Fruit fly (Drosophila melanogaster): Measurements from ENCODE around the gene RhoGAP15B.

RhoGAP15B gene

dm6 chrX:16967415-16967814 is 24.3 kb downstream of the RhoGAP15B start (continued):
- TF ChIP-seq Bteb2 (GFP tag; optimal IDR thresholded peaks at IDR 0.05) (no peak), Lhr (GFP tag; optimal IDR thresholded peaks at IDR 0.05) (peak; percentile 47), Xrp1 (GFP tag; IDR thresholded peaks at IDR 0.05) (peak; percentile 53), Dip2 (GFP tag; IDR thresholded peaks at IDR 0.05) (no peak), CG7987 (GFP tag; optimal IDR thresholded peaks at IDR 0.05) (no peak), kay (GFP tag; optimal IDR thresholded peaks at IDR 0.05) (no peak), CG11696 (GFP tag; IDR thresholded peaks at IDR 0.05) (no peak), Blimp-1 (GFP tag; optimal IDR thresholded peaks at IDR 0.05) (no peak), NK7.1 (GFP tag; optimal IDR thresholded peaks at IDR 0.05) (no peak), zen (tag; optimal IDR thresholded peaks at IDR 0.05) (peak; percentile 41), CHES-1-like (GFP tag; optimal IDR thresholded peaks at IDR 0.05) (no peak), CG11560 (tag; IDR thresholded peaks at IDR 0.05) (no peak), CG12769 (tag; optimal IDR thresholded peaks at IDR 0.05) (no peak), sens (GFP tag) (peak; percentile 72), Oli (tag; optimal IDR thresholded peaks at IDR 0.05) (peak; percentile 0), sens-2 (GFP tag; IDR thresholded peaks at IDR 0.05) (peak; percentile 26; the same call in 1 of the 2 replicates), vnd (GFP tag; IDR thresholded peaks at IDR 0.05; ENCODE audit: partially characterized antibody) (no peak), ERR (GFP tag; optimal IDR thresholded peaks at IDR 0.05) (no peak), phol (tag; optimal IDR thresholded peaks at IDR 0.05) (peak; percentile 42), CG16863 (GFP tag; optimal IDR thresholded peaks at IDR 0.05) (peak; percentile 24), nmo (GFP tag; optimal IDR thresholded peaks at IDR 0.05) (no peak), Hsf (GFP tag; optimal IDR thresholded peaks at IDR 0.05) (peak; percentile 38), CG9727 (GFP tag; optimal IDR thresholded peaks at IDR 0.05) (peak; percentile 67), CG15011 (GFP tag; optimal IDR thresholded peaks at IDR 0.05) (no peak), ci (GFP tag; IDR thresholded peaks at IDR 0.05) (peak; percentile 85), Mes4 (GFP tag; optimal IDR thresholded peaks at IDR 0.05) (peak; percentile 34), zen2 (GFP tag; IDR thresholded peaks at IDR 0.05; ENCODE audit: partially characterized antibody) (no peak), CG6791 (GFP tag; IDR thresholded peaks at IDR 0.05; ENCODE audit: partially characterized antibody) (peak; percentile 60; the same call in 2 of the 3 replicates), tx (GFP tag; optimal IDR thresholded peaks at IDR 0.05) (no peak), Fer1 (GFP tag; optimal IDR thresholded peaks at IDR 0.05) (no peak), Mad (GFP tag; optimal IDR thresholded peaks at IDR 0.05) (peak; percentile 13), CG3065 (GFP tag; optimal IDR thresholded peaks at IDR 0.05) (no peak), CG2875 (GFP tag; optimal IDR thresholded peaks at IDR 0.05) (peak; percentile 38), insv (GFP tag; optimal IDR thresholded peaks at IDR 0.05) (peak in 1 of 2 experiments; percentile 35), tna (GFP tag; IDR thresholded peaks at IDR 0.05; ENCODE audit: partially characterized antibody) (no peak), CG15696 (tag; optimal IDR thresholded peaks at IDR 0.05) (peak; percentile 81), chn (GFP tag; optimal IDR thresholded peaks at IDR 0.05) (peak; percentile 54), ham (GFP tag; IDR thresholded peaks at IDR 0.05) (no peak), CG8388 (GFP tag; optimal IDR thresholded peaks at IDR 0.05) (no peak), caup (GFP tag; optimal IDR thresholded peaks at IDR 0.05; ENCODE audit: severe bottlenecking) (no peak), Abd-B (GFP tag; optimal IDR thresholded peaks at IDR 0.05) (no peak), sim (GFP tag; IDR thresholded peaks at IDR 0.05) (peak; percentile 37; the same call in 1 of the 2 replicates), usp (GFP tag; optimal IDR thresholded peaks at IDR 0.05) (no peak), CG15601 (tag; optimal IDR thresholded peaks at IDR 0.05) (peak; percentile 4), CG18262 (tag; optimal IDR thresholded peaks at IDR 0.05) (peak; percentile 50), CG1792 (GFP tag; optimal IDR thresholded peaks at IDR 0.05) (no peak), CG2116 (GFP tag; optimal IDR thresholded peaks at IDR 0.05) (no peak), Bgb (GFP tag; IDR thresholded peaks at IDR 0.05; ENCODE audit: partially characterized antibody) (no peak), CG14965 (GFP tag; optimal IDR thresholded peaks at IDR 0.05; ENCODE audit: borderline replicate concordance) (peak; percentile 97), ssp (GFP tag; IDR thresholded peaks at IDR 0.05) (0 out of 2 replicates have a peak, but pooled peaks have one; percentile 8)

Measured in whole organism, embryonic.